Worm (Caenorhabditis elegans): Measurements from ENCODE around the gene B0244.9.

ce11 chrIII:5734905-5735304 is 4.1 kb upstream of the B0244.9 start, which contains the start of gene B0244.10:
- TF ChIP-seq isw-1 (GFP tag; IDR thresholded peaks at IDR 0.05) (no peak), pag-3 (tag; optimal IDR thresholded peaks at IDR 0.05; ENCODE audit: borderline replicate concordance, insufficient read depth) (no peak), irx-1 (tag; optimal IDR thresholded peaks at IDR 0.05) (no peak), nhr-237 (tag; optimal IDR thresholded peaks at IDR 0.05) (no peak)
